Worm (Caenorhabditis elegans): ENCODE data around the gene unc-3.

unc-3 gene

DNA sequence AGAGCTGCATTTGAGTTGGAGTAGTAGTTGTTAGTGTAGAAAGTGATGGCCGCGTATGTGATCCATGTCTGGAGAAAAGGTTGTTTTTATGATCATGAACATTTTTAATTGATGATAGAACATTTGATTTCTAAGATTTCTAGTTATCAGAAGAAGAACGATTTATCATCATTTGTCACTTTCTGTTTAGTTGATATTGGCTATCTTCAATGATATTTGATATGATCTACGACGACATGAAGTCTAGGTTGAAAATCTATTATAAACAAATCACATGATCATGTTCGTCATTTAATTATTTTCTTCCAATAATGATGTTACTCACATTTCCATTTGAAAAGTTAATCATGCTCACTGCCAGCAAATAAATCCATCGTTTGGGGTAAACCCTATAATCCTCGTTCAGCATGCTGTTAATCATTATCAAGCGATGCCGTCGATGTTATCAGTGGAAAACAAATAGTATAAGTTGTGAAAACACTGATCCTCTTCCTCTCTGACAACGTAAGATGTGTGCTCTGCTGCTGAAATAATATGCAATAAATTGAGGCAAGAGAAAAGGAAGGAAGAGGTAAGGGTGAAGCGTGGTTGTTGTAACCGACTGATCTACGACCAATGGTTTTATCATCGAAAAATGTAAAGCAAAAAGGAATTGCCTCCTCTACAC lies 36.2 kb upstream of the unc-3 start:
- TF ChIP-seq ceh-20 (GFP tag; IDR thresholded peaks at IDR 0.05) = peak; percentile 57; the same call in 1 of the 2 replicates
- TF ChIP-seq dve-1 (tag; optimal IDR thresholded peaks at IDR 0.05; ENCODE audit: insufficient read depth) = peak; percentile 6
- no peak for TF ChIP-seq lin-38 (GFP tag; IDR thresholded peaks at IDR 0.05)
- TF ChIP-seq dmd-8 (GFP tag; IDR thresholded peaks at IDR 0.05) = no peak
- no peak for TF ChIP-seq fkh-10 (GFP tag; optimal IDR thresholded peaks at IDR 0.05)
- TF ChIP-seq lir-3 (tag; optimal IDR thresholded peaks at IDR 0.05) = no peak
- 0 out of 2 replicates have a peak, but pooled peaks have one; percentile 14 for TF ChIP-seq F44E2.7 (GFP tag; IDR thresholded peaks at IDR 0.05)
- TF ChIP-seq unc-62 (GFP tag; optimal IDR thresholded peaks at IDR 0.05 in 1 of 2) = peak in 1 of 2 experiments; percentile 58
- no peak for TF ChIP-seq unc-62 (tag; optimal IDR thresholded peaks at IDR 0.05)
- TF ChIP-seq mdl-1 (tag; optimal IDR thresholded peaks at IDR 0.05) = peak in 1 of 2 experiments; percentile 5
- no peak for TF ChIP-seq Y75B8A.6 (GFP tag; IDR thresholded peaks at IDR 0.05)
- no peak for TF ChIP-seq nhr-11 (tag; optimal IDR thresholded peaks at IDR 0.05)
- TF ChIP-seq set-16 (GFP tag; IDR thresholded peaks at IDR 0.05) = no peak
- peak; percentile 24 for TF ChIP-seq pqm-1 (tag; optimal IDR thresholded peaks at IDR 0.05)
- peak; percentile 28 for TF ChIP-seq hlh-30 (tag; optimal IDR thresholded peaks at IDR 0.05; ENCODE audit: insufficient read depth)
- TF ChIP-seq dmd-6 (GFP tag; IDR thresholded peaks at IDR 0.05) = peak; percentile 13; the same call in 1 of the 2 replicates

- TF ChIP-seq pha-4 (GFP tag; IDR thresholded peaks at IDR 0.05) (no peak), pha-4 (tag; optimal IDR thresholded peaks at IDR 0.05) (no peak), aha-1 (tag) (peak; percentile 91), T20F7.1 (GFP tag; optimal IDR thresholded peaks at IDR 0.05) (no peak), lsy-2 (tag; optimal IDR thresholded peaks at IDR 0.05) (no peak), T26A8.4 (GFP tag; IDR thresholded peaks at IDR 0.05) (no peak), rbr-2 (tag; optimal IDR thresholded peaks at IDR 0.05) (no peak), unc-62 (GFP tag; optimal IDR thresholded peaks at IDR 0.05 in 1 of 2) (peak in 1 of 2 experiments; percentile 50), unc-62 (tag; optimal IDR thresholded peaks at IDR 0.05) (no peak)
Observed at ce11 chrX:14737623-14738022, 35.7 kb upstream of the unc-3 start.

- TF ChIP-seq nhr-28 (tag; optimal IDR thresholded peaks at IDR 0.05) (peak; percentile 5), dpl-1 (GFP tag; optimal IDR thresholded peaks at IDR 0.05) (no peak), mdl-1 (tag; optimal IDR thresholded peaks at IDR 0.05) (no peak), daf-16 (GFP tag; optimal IDR thresholded peaks at IDR 0.05) (no peak), daf-16 (tag; optimal IDR thresholded peaks at IDR 0.05) (peak; percentile 35), nhr-25 (tag; optimal IDR thresholded peaks at IDR 0.05; ENCODE audit: borderline replicate concordance, insufficient read depth) (no peak), pqm-1 (tag; optimal IDR thresholded peaks at IDR 0.05) (peak; percentile 9), ceh-20 (GFP tag; IDR thresholded peaks at IDR 0.05) (no peak), aly-2 (tag; optimal IDR thresholded peaks at IDR 0.05) (no peak), Y75B8A.6 (GFP tag; IDR thresholded peaks at IDR 0.05) (no peak), ctbp-1 (GFP tag; IDR thresholded peaks at IDR 0.05) (no peak)
Observed at ce11 chrX:14739466-14739865, 33.9 kb upstream of the unc-3 start.

ce11 chrX:14740019-14740418 lies 33.3 kb upstream of the unc-3 start, which contains the start of gene C05G5.1:
TSS of gene C05G5.1 (minus strand) at chrX:14740119.
- peak in 1 of 2 experiments; percentile 47 for TF ChIP-seq mdl-1 (tag; optimal IDR thresholded peaks at IDR 0.05)
- TF ChIP-seq lin-15B (tag; optimal IDR thresholded peaks at IDR 0.05) = no peak
- TF ChIP-seq attf-4 (tag; optimal IDR thresholded peaks at IDR 0.05) = no peak
- TF ChIP-seq nhr-28 (tag; optimal IDR thresholded peaks at IDR 0.05) = peak; percentile 44
- peak; percentile 9 for TF ChIP-seq hlh-30 (tag; optimal IDR thresholded peaks at IDR 0.05; ENCODE audit: insufficient read depth)
- TF ChIP-seq ceh-82 (tag; optimal IDR thresholded peaks at IDR 0.05) = no peak
- no peak for TF ChIP-seq snpc-4 (tag; optimal IDR thresholded peaks at IDR 0.05)
- no peak for TF ChIP-seq ces-1 (GFP tag; optimal IDR thresholded peaks at IDR 0.05)

All from whole organism, L4 larva.